Fruit fly (Drosophila melanogaster) whole organism, prepupa: ENCODE measurements around the gene chinmo.
A peak's percentile ranks its signal among the peaks of the same experiment; 100 is the strongest.

Experiments used
- Blimp-1 ChIP-seq: fragments of 200-800 bp; sonication (Bioruptor generic); optimal IDR thresholded peaks from 3 replicates; lab custom pipeline; 2017; ENCODE audit warnings: missing biosample characterization, missing genetic modification characterization, mild to moderate bottlenecking, moderate library complexity, missing genetic modification reagents
- CG10631 ChIP-seq: fragments of 200-800 bp; sonication (Bioruptor generic); optimal IDR thresholded peaks from 2 replicates; lab custom pipeline; 2016; ENCODE audit warnings: missing biosample characterization, missing genetic modification characterization
- CG11294 ChIP-seq: fragments of 200-800 bp; sonication (Bioruptor generic); IDR thresholded peaks from 2 replicates; pipeline ENCODE4 v1.3.6; 2022; ENCODE audit warnings: missing biosample characterization, missing genetic modification characterization
- CG11762 ChIP-seq: fragments of 200-800 bp; sonication (Bioruptor generic); optimal IDR thresholded peaks from 3 replicates; lab custom pipeline; 2016; ENCODE audit warnings: missing biosample characterization, missing genetic modification characterization; ENCODE audit not compliant: insufficient read depth
- CG11902 ChIP-seq: fragments of 200-800 bp; sonication (Bioruptor generic); optimal IDR thresholded peaks from 3 replicates; lab custom pipeline; 2016; ENCODE audit warnings: missing biosample characterization, missing genetic modification characterization
- CG15336 ChIP-seq: fragments of 200-800 bp; sonication (Bioruptor generic); IDR thresholded peaks from 2 replicates; pipeline ENCODE4 v1.3.6; 2022; ENCODE audit warnings: missing biosample characterization, missing genetic modification characterization
- CG1621 ChIP-seq: fragments of 200-800 bp; sonication (Bioruptor generic); optimal IDR thresholded peaks from 3 replicates; lab custom pipeline; 2018; ENCODE audit warnings: missing biosample characterization, mild to moderate bottlenecking, missing genetic modification characterization
- CG16779 ChIP-seq: fragments of 200-800 bp; sonication (Bioruptor generic); optimal IDR thresholded peaks from 3 replicates; lab custom pipeline; 2017; ENCODE audit warnings: missing biosample characterization, mild to moderate bottlenecking, missing genetic modification characterization
- CG3032 ChIP-seq: fragments of 200-800 bp; optimal IDR thresholded peaks from 2 replicates; lab custom pipeline; 2019; ENCODE audit warnings: missing biosample characterization, mild to moderate bottlenecking, missing genetic modification characterization, moderate library complexity
- CG31627 ChIP-seq: fragments of 200-800 bp; sonication (Bioruptor generic); optimal IDR thresholded peaks from 3 replicates; lab custom pipeline; 2016; ENCODE audit warnings: missing biosample characterization, missing genetic modification characterization
- CG32006 ChIP-seq: fragments of 200-800 bp; sonication (Bioruptor generic); optimal IDR thresholded peaks from 3 replicates; lab custom pipeline; 2017; ENCODE audit warnings: missing biosample characterization, mild to moderate bottlenecking, missing genetic modification characterization
- CG6163 ChIP-seq: fragments of 200-800 bp; sonication (Bioruptor generic); IDR thresholded peaks from 3 replicates; pipeline ENCODE4 v1.3.6; 2022; ENCODE audit warnings: missing biosample characterization, missing genetic modification characterization
- CG6792 ChIP-seq: fragments of 200-800 bp; sonication (Bioruptor generic); optimal IDR thresholded peaks from 3 replicates; lab custom pipeline; 2016; ENCODE audit warnings: missing biosample characterization, missing genetic modification characterization
- CG6808 ChIP-seq: fragments of 200-800 bp; sonication (Bioruptor generic); optimal IDR thresholded peaks from 3 replicates; lab custom pipeline; 2017; ENCODE audit warnings: missing biosample characterization, missing genetic modification characterization, mild to moderate bottlenecking, moderate library complexity, missing genetic modification reagents
- CG7368 ChIP-seq: fragments of 200-800 bp; sonication (Bioruptor generic); optimal IDR thresholded peaks from 3 replicates; lab custom pipeline; 2016; ENCODE audit warnings: missing biosample characterization, missing genetic modification characterization
- CG8119 ChIP-seq: fragments of 200-800 bp; sonication (Bioruptor generic); IDR thresholded peaks from 3 replicates; pipeline ENCODE4 v1.3.6; 2022; ENCODE audit warnings: missing biosample characterization, missing genetic modification characterization
- CG8319 ChIP-seq: fragments of 200-800 bp; sonication (Bioruptor generic); optimal IDR thresholded peaks from 3 replicates; lab custom pipeline; 2016; ENCODE audit warnings: missing biosample characterization, missing genetic modification characterization
- Eip78C ChIP-seq: fragments of 200-800 bp; sonication (Bioruptor generic); peaks from one replicate; lab custom pipeline; 2016; ENCODE audit warnings: missing biosample characterization, missing genetic modification characterization
- Ets21C ChIP-seq: fragments of 200-800 bp; sonication (Bioruptor generic); optimal IDR thresholded peaks from 3 replicates; lab custom pipeline; 2016; ENCODE audit warnings: missing biosample characterization, missing genetic modification characterization
- Ets96B ChIP-seq: fragments of 200-800 bp; optimal IDR thresholded peaks from 2 replicates; lab custom pipeline; 2019; ENCODE audit warnings: missing biosample characterization, mild to moderate bottlenecking, missing genetic modification characterization, moderate library complexity
- Gug ChIP-seq: fragments of 200-800 bp; sonication (Bioruptor generic); IDR thresholded peaks from 2 replicates; pipeline ENCODE4 v1.3.6; 2022; ENCODE audit warnings: missing biosample characterization, missing genetic modification characterization
- Hr39 ChIP-seq: fragments of 200-800 bp; sonication (Bioruptor generic); optimal IDR thresholded peaks from 2 replicates; lab custom pipeline; 2016; ENCODE audit warnings: missing biosample characterization, missing genetic modification characterization
- OdsH ChIP-seq: fragments of 200-800 bp; sonication (Bioruptor generic); optimal IDR thresholded peaks from 3 replicates; lab custom pipeline; 2016; ENCODE audit warnings: missing biosample characterization, missing genetic modification characterization
- Smox ChIP-seq: fragments of 200-800 bp; sonication (Bioruptor generic); optimal IDR thresholded peaks from 3 replicates; lab custom pipeline; 2016; ENCODE audit warnings: missing biosample characterization, missing genetic modification characterization
- Sox102F ChIP-seq: fragments of 200-800 bp; sonication (Bioruptor generic); optimal IDR thresholded peaks from 2 replicates; lab custom pipeline; 2016; ENCODE audit warnings: missing biosample characterization, mild to moderate bottlenecking, missing genetic modification characterization
- achi ChIP-seq: fragments of 200-800 bp; sonication (Bioruptor generic); optimal IDR thresholded peaks from 3 replicates; lab custom pipeline; 2016; ENCODE audit warnings: missing biosample characterization, missing genetic modification characterization
- acj6 ChIP-seq: fragments of 200-800 bp; sonication (Bioruptor generic); optimal IDR thresholded peaks from 3 replicates; lab custom pipeline; 2016; ENCODE audit warnings: missing biosample characterization, missing genetic modification characterization
- cyc ChIP-seq: fragments of 200-800 bp; sonication (Bioruptor generic); optimal IDR thresholded peaks from 3 replicates; lab custom pipeline; 2016; ENCODE audit warnings: missing biosample characterization, missing genetic modification characterization
- dsx ChIP-seq: fragments of 200-800 bp; optimal IDR thresholded peaks from 3 replicates; lab custom pipeline; 2019; ENCODE audit warnings: missing biosample characterization, mild to moderate bottlenecking, missing genetic modification characterization, moderate library complexity; ENCODE audit not compliant: poor library complexity, severe bottlenecking
- eg ChIP-seq: fragments of 200-800 bp; sonication (Bioruptor generic); IDR thresholded peaks from 3 replicates; pipeline ENCODE4 v1.3.6; 2022; ENCODE audit warnings: missing biosample characterization, missing genetic modification characterization
- fd59A ChIP-seq: fragments of 200-800 bp; sonication (Bioruptor generic); optimal IDR thresholded peaks from 2 replicates; lab custom pipeline; 2017; ENCODE audit warnings: missing biosample characterization, mild to moderate bottlenecking, missing genetic modification characterization, missing genetic modification reagents
- fd85E ChIP-seq: fragments of 200-800 bp; sonication (Bioruptor generic); optimal IDR thresholded peaks from 3 replicates; lab custom pipeline; 2016; ENCODE audit warnings: missing biosample characterization, missing genetic modification characterization
- fkh ChIP-seq: fragments of 200-800 bp; sonication (Bioruptor generic); optimal IDR thresholded peaks from 3 replicates; lab custom pipeline; 2017; ENCODE audit warnings: missing biosample characterization, mild to moderate bottlenecking, missing genetic modification characterization, moderate library complexity
- lz ChIP-seq: fragments of 200-800 bp; sonication (Bioruptor generic); optimal IDR thresholded peaks from 3 replicates; lab custom pipeline; 2016; ENCODE audit warnings: missing biosample characterization, missing genetic modification characterization
- net ChIP-seq: fragments of 200-800 bp; sonication (Bioruptor generic); optimal IDR thresholded peaks from 3 replicates; lab custom pipeline; 2016; ENCODE audit warnings: missing biosample characterization, missing genetic modification characterization
- pdm3 ChIP-seq: fragments of 200-800 bp; sonication (Bioruptor generic); optimal IDR thresholded peaks from 3 replicates; lab custom pipeline; 2016; ENCODE audit warnings: missing biosample characterization, missing genetic modification characterization
- salr ChIP-seq, 2 experiments: fragments of 200-800 bp; sonication (Bioruptor generic); optimal IDR thresholded peaks; 3 replicates each; lab custom pipeline; 2016 to 2018; ENCODE audit warnings: missing biosample characterization in 2 of 2, missing genetic modification characterization in 2 of 2, mild to moderate bottlenecking in 1 of 2
- spab ChIP-seq: fragments of 200-800 bp; sonication (Bioruptor generic); optimal IDR thresholded peaks from 2 replicates; lab custom pipeline; 2017; ENCODE audit warnings: missing biosample characterization, mild to moderate bottlenecking, missing genetic modification characterization, missing genetic modification reagents
- svp ChIP-seq: fragments of 200-800 bp; sonication (Bioruptor generic); peaks from one replicate; lab custom pipeline; 2016; ENCODE audit warnings: missing biosample characterization, missing genetic modification characterization
- topi ChIP-seq: fragments of 200-800 bp; sonication (Bioruptor generic); optimal IDR thresholded peaks from 3 replicates; lab custom pipeline; 2016; ENCODE audit warnings: missing biosample characterization, missing genetic modification characterization
- vri ChIP-seq: fragments of 200-800 bp; sonication (Bioruptor generic); optimal IDR thresholded peaks from 3 replicates; lab custom pipeline; 2016; ENCODE audit warnings: missing biosample characterization, mild to moderate bottlenecking, missing genetic modification characterization

Gene chinmo

DNA sequence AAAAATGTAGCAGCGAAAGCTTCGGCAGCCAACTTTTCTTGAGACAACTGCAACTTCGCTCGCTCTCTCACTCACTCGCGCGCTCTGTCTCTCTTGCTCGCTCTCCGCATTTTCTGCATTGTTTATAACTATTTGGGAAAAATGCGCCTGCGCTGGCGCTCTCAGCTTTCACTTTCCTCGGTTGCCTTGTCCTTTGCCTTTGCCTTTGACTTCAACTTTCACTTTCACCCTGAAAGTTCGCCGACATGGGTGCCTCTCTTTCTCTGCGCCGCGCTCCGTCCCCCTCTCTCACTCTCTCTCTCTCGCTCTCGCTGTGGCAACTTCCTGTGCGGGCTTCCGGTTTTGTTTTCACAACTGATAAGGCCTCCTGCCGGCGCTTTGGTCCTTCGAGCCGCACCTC is 33.3 kb upstream of the chinmo start (continued):
- TF ChIP-seq Gug (GFP tag; lab: Robert Waterston, UW), result no peak
- TF ChIP-seq dsx (GFP tag; lab: Kevin White, UChicago), result no peak
- TF ChIP-seq Sox102F (GFP tag; lab: Kevin White, UChicago), result no peak
- no peak for TF ChIP-seq Smox (GFP tag; lab: Kevin White, UChicago)
- TF ChIP-seq acj6, result no peak
- no peak for TF ChIP-seq fd59A
- no peak for TF ChIP-seq CG11902 (GFP tag; lab: Kevin White, UChicago)

DNA sequence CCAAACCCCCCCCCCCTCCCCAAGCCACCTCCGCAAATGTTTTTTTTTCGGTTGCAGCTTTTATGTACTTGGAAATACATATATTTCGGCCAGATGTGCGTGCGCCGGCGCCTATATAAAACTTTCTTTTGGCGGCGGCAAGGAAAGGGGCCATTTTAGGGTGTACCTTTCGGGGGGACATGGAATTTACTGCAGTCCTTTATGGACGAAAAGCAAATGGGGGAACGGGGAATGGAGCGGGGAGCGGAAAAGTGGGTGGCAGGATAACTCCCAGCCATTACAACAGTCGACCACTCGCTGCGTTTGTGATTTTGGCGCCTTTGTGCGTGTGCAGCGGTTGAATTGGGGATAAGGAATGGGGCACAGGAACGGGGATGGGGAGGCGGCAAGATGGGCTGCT is 32.4 kb upstream of the chinmo start:
- TF ChIP-seq CG11762 (GFP tag; lab: Kevin White, UChicago) (no peak), acj6 (no peak), CG6792 (GFP tag; lab: Kevin White, UChicago) (no peak), CG16779 (tag; lab: Kevin White, UChicago) (no peak), lz (GFP tag; lab: Kevin White, UChicago) (no peak), fd85E (GFP tag; lab: Kevin White, UChicago) (no peak), eg (no peak), salr (GFP tag; optimal IDR thresholded peaks at IDR 0.05; lab: Kevin White, UChicago) (no peak), CG15336 (GFP tag; lab: Robert Waterston, UW) (no peak), svp (GFP tag; lab: Kevin White, UChicago) (no peak), Ets96B (tag; lab: Kevin White, UChicago) (no peak), achi (GFP tag; lab: Kevin White, UChicago) (no peak), OdsH (GFP tag; lab: Kevin White, UChicago) (no peak), Eip78C (GFP tag; lab: Kevin White, UChicago) (no peak), CG8119 (GFP tag; lab: Robert Waterston, UW) (no peak), CG32006 (GFP tag; lab: Kevin White, UChicago) (no peak), pdm3 (GFP tag; lab: Kevin White, UChicago) (no peak)

DNA sequence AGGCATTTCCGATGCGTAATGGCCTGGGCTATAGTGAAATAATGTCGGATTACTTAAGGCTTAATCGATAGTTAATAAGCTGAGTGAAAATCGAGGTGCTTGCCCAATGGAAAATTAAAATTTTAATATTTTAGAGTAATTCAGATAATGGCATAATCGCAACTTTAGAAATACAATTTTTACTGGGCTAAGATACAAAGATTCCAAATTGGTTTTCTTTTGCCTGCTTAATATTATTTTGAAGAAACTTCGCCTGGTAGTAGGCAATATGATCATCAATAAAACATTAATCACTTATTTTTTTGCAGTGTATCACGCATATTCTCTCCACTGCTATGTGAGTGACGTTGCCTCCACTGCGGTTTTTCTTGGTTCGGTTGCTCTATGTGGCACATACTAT is 31.9 kb upstream of the chinmo start:
- TF ChIP-seq Smox (GFP tag; lab: Kevin White, UChicago), result no peak
- peak; percentile 43 for TF ChIP-seq svp (GFP tag; lab: Kevin White, UChicago)

DNA sequence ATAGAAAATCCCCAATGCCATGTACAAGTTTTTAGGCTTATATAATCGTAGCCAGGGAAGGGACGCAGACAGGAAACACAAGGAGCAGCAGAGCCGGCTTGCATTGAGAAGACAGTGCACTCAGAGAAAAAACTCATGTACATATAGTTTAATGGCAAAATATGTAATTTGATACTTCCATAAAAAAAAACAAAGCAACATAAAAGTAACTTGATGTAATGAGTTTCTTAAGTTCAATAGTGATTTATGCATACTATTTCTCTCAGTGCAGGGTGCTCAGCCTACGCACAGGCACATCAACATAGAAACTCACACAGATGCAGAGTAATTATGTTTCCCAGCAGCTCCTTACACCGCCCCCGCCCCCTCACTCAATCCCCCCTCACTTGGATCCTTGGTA is 30.3 kb upstream of the chinmo start:
- peak; percentile 7 for TF ChIP-seq CG32006 (GFP tag; lab: Kevin White, UChicago)
- TF ChIP-seq CG3032 (tag; lab: Kevin White, UChicago), result no peak
- no peak for TF ChIP-seq CG10631 (GFP tag; lab: Kevin White, UChicago)
- no peak for TF ChIP-seq Ets96B (tag; lab: Kevin White, UChicago)
- TF ChIP-seq lz (GFP tag; lab: Kevin White, UChicago), result no peak
- no peak for TF ChIP-seq Eip78C (GFP tag; lab: Kevin White, UChicago)
- TF ChIP-seq svp (GFP tag; lab: Kevin White, UChicago), result peak; percentile 51
- TF ChIP-seq OdsH (GFP tag; lab: Kevin White, UChicago), result peak; percentile 9
- TF ChIP-seq Gug (GFP tag; lab: Robert Waterston, UW), result 0 out of 2 replicates have a peak, but pooled peaks have one; percentile 13
- no peak for TF ChIP-seq Blimp-1 (GFP tag; lab: Kevin White, UChicago)
- TF ChIP-seq CG15336 (GFP tag; lab: Robert Waterston, UW), result no peak
- TF ChIP-seq CG6163 (GFP tag; lab: Robert Waterston, UW), result peak; percentile 39; the same call in 1 of the 3 replicates
- TF ChIP-seq, all 60 proteins: peak for 5

dm6 chr2L:1624750-1625149 is 26.3 kb upstream of the chinmo start:
- TF ChIP-seq fkh (GFP tag; lab: Kevin White, UChicago) (no peak), CG7368 (GFP tag; lab: Kevin White, UChicago) (no peak), CG1621 (tag; lab: Kevin White, UChicago) (no peak), cyc (GFP tag; lab: Kevin White, UChicago) (peak; percentile 41), CG11294 (GFP tag; lab: Robert Waterston, UW) (no peak), Sox102F (GFP tag; lab: Kevin White, UChicago) (no peak), Ets96B (tag; lab: Kevin White, UChicago) (no peak), Blimp-1 (GFP tag; lab: Kevin White, UChicago) (no peak), CG6808 (GFP tag; lab: Kevin White, UChicago) (no peak), acj6 (no peak), vri (peak; percentile 7), topi (no peak), lz (GFP tag; lab: Kevin White, UChicago) (peak; percentile 27), CG11762 (GFP tag; lab: Kevin White, UChicago) (no peak), CG8319 (GFP tag; lab: Kevin White, UChicago) (no peak), net (GFP tag; lab: Kevin White, UChicago) (no peak), CG6792 (GFP tag; lab: Kevin White, UChicago) (peak; percentile 10), Hr39 (GFP tag; lab: Kevin White, UChicago) (peak; percentile 10), OdsH (GFP tag; lab: Kevin White, UChicago) (peak; percentile 30), CG31627 (GFP tag; lab: Kevin White, UChicago) (peak; percentile 43), CG11902 (GFP tag; lab: Kevin White, UChicago) (no peak), Gug (GFP tag; lab: Robert Waterston, UW) (no peak), Eip78C (GFP tag; lab: Kevin White, UChicago) (peak; percentile 38), spab (GFP tag; lab: Kevin White, UChicago) (no peak), CG6163 (GFP tag; lab: Robert Waterston, UW) (peak; percentile 45; the same call in 1 of the 3 replicates), Ets21C (GFP tag; lab: Kevin White, UChicago) (peak; percentile 4)
